Worm (Caenorhabditis elegans) whole organism, L4 larva: ENCODE measurements around the gene ZK470.6.

Experiments used
- Y105C5A.15 ChIP-seq: fragments of 200-800 bp; sonication (Bioruptor generic); IDR thresholded peaks from 2 replicates; pipeline ENCODE4 v1.3.6; 2022; ENCODE audit warnings: missing genetic modification characterization, missing compliant biosample characterization
- ZK337.2 ChIP-seq: fragments of 200-800 bp; sonication (Bioruptor generic); IDR thresholded peaks from 2 replicates; pipeline ENCODE4 v1.3.6; 2022; ENCODE audit warnings: missing genetic modification reagents, missing genetic modification characterization, missing compliant biosample characterization
- ceh-82 ChIP-seq: sonication (generic microtip); optimal IDR thresholded peaks from 2 replicates; lab custom pipeline; 2017; ENCODE audit warnings: missing biosample characterization, missing genetic modification characterization
- daf-16 ChIP-seq, 3 experiments: sonication (generic microtip); optimal IDR thresholded peaks; 2 replicates each; lab custom pipeline; 2016 to 2017; ENCODE audit warnings: missing genetic modification characterization in 3 of 3, missing genetic modification reagents in 3 of 3, mild to moderate bottlenecking in 2 of 3, missing compliant biosample characterization in 2 of 3, missing biosample characterization in 1 of 3, moderate library complexity in 1 of 3
- dmd-8 ChIP-seq: fragments of 200-800 bp; sonication (Bioruptor generic); IDR thresholded peaks from 2 replicates; pipeline ENCODE4 v1.3.6; 2022; ENCODE audit warnings: missing genetic modification characterization, missing compliant biosample characterization
- dve-1 ChIP-seq: sonication (generic microtip); optimal IDR thresholded peaks from 2 replicates; lab custom pipeline; 2017; ENCODE audit warnings: antibody characterized with exemption, mild to moderate bottlenecking, missing genetic modification characterization, missing compliant biosample characterization; ENCODE audit not compliant: insufficient read depth
- egl-27 ChIP-seq: sonication (generic microtip); optimal IDR thresholded peaks from 3 replicates; lab custom pipeline; 2017; ENCODE audit warnings: missing biosample characterization, missing genetic modification reagents, missing genetic modification characterization
- egl-43 ChIP-seq: fragments of 200-800 bp; sonication (Bioruptor generic); IDR thresholded peaks from 2 replicates; pipeline ENCODE4 v1.3.6; 2022; ENCODE audit warnings: missing genetic modification reagents, missing genetic modification characterization, missing compliant biosample characterization
- hif-1 ChIP-seq, 2 experiments: sonication (generic microtip); optimal IDR thresholded peaks; 2 replicates each; lab custom pipeline; 2016 to 2017; ENCODE audit warnings: missing compliant biosample characterization in 2 of 2, missing genetic modification characterization in 2 of 2, missing genetic modification reagents in 2 of 2, missing genotype in 2 of 2, mild to moderate bottlenecking in 1 of 2
- hlh-11 ChIP-seq: fragments of 200-800 bp; sonication (Bioruptor generic); optimal IDR thresholded peaks from 2 replicates; lab custom pipeline; 2018; ENCODE audit warnings: mild to moderate bottlenecking, missing genetic modification characterization, missing compliant biosample characterization
- hlh-30 ChIP-seq: sonication (generic microtip); optimal IDR thresholded peaks from 2 replicates; lab custom pipeline; 2017; ENCODE audit warnings: antibody characterized with exemption, mild to moderate bottlenecking, missing genetic modification characterization, missing compliant biosample characterization; ENCODE audit not compliant: insufficient read depth
- nhr-10 ChIP-seq: fragments of 150-350 bp; optimal IDR thresholded peaks from 2 replicates; lab custom pipeline; 2014; ENCODE audit warnings: missing biosample characterization, missing genetic modification characterization
- nhr-6 ChIP-seq: fragments of 150-350 bp; optimal IDR thresholded peaks from 2 replicates; lab custom pipeline; 2014; ENCODE audit warnings: missing biosample characterization, missing genetic modification characterization
- nhr-76 ChIP-seq: fragments of 150-350 bp; optimal IDR thresholded peaks from 2 replicates; lab custom pipeline; 2014; ENCODE audit warnings: missing biosample characterization, missing genetic modification characterization
- spr-1 ChIP-seq: sonication (generic microtip); optimal IDR thresholded peaks from 2 replicates; lab custom pipeline; 2016; ENCODE audit warnings: mild to moderate bottlenecking, missing genetic modification characterization, missing compliant biosample characterization
- tag-97 ChIP-seq: fragments of 200-800 bp; sonication (Bioruptor generic); IDR thresholded peaks from 2 replicates; pipeline ENCODE4 v1.3.6; 2022; ENCODE audit warnings: missing genetic modification characterization, missing compliant biosample characterization
- tra-1 ChIP-seq: fragments of 200-800 bp; sonication (Bioruptor generic); IDR thresholded peaks from 2 replicates; pipeline ENCODE4 v1.3.6; 2022; ENCODE audit warnings: missing genetic modification reagents, missing genetic modification characterization, missing compliant biosample characterization
- unc-62 ChIP-seq, 3 experiments: fragments of 150-350 bp in 1 of 3; sonication (generic microtip); optimal IDR thresholded peaks in 2 of 3; peaks in 1 of 3; 1 replicate in 1 of 3; 2 replicates in 2 of 3; lab custom pipeline; 2014 to 2017; ENCODE audit warnings: missing biosample characterization in 3 of 3, missing genetic modification characterization in 3 of 3, missing genetic modification reagents in 3 of 3, missing genotype in 1 of 3
- zfp-2 ChIP-seq: sonication (generic microtip); optimal IDR thresholded peaks from 2 replicates; lab custom pipeline; 2016; ENCODE audit warnings: mild to moderate bottlenecking, missing genetic modification characterization, missing compliant biosample characterization
- zip-11 ChIP-seq: fragments of 200-800 bp; sonication (Bioruptor generic); IDR thresholded peaks from 2 replicates; pipeline ENCODE4 v1.3.6; 2022; ENCODE audit warnings: missing genetic modification characterization, missing compliant biosample characterization

Gene ZK470.6

DNA sequence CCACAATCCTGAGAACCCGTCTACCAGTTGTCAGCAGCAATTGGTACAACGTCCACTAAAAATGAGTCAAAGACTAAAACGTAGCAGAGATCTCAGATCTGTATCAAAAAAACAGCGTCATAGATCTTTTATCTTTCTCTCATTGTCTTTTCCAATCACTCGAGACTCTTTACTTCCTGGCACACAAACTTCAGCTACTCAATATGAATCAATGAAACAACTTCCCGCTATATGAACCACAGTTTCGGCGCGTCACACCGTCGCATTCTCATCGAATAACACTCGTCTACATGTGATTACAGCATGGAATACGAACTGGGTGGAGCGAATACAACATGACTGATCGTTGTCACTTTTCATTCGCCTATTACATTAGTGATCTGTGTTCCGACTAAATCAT is 45.1 kb downstream of the ZK470.6 start (continued):
- no peak for TF ChIP-seq nhr-76 (tag; lab: Kevin White, UChicago)
- TF ChIP-seq hlh-11 (tag; lab: Kevin White, UChicago): peak; percentile 89
- no peak for TF ChIP-seq egl-43
- TF ChIP-seq egl-27 (tag; lab: Kevin White, UChicago): no peak
- 0 out of 2 replicates have a peak, but pooled peaks have one; percentile 25 for TF ChIP-seq tra-1
- peak; percentile 20 for TF ChIP-seq dve-1 (tag; lab: Kevin White, UChicago)
- TF ChIP-seq dmd-8 (GFP tag; lab: Robert Waterston, UW): no peak
- no peak for TF ChIP-seq zfp-2

DNA sequence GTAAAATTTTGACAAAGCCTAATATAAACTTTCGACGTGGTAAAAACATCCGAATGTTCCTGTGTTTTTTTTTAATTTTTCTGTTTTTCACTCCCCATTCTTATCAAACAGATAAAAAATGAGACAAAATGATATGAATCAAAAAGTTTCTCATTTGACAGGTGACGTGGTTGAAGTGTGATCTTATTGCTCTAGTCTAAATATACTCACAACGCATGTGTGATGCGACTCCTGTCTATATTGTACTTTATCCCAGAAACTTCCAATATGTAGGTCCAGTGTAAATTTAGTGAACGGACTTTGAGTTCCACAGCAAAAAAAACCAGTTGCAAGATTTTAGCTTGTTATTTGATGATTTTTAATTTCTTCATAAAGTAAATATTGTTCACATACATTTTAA is 45.9 kb downstream of the ZK470.6 start:
- no peak for TF ChIP-seq tag-97 (GFP tag; lab: Robert Waterston, UW)
- TF ChIP-seq ceh-82 (tag; lab: Kevin White, UChicago): no peak
- no peak for TF ChIP-seq Y105C5A.15
- peak in 1 of 2 experiments; percentile 3 for TF ChIP-seq hif-1 (tag; optimal IDR thresholded peaks at IDR 0.05; lab: Kevin White, UChicago)
- TF ChIP-seq spr-1 (tag; lab: Kevin White, UChicago): no peak
- TF ChIP-seq ZK337.2 (GFP tag; lab: Robert Waterston, UW): no peak
- TF ChIP-seq nhr-10 (tag; lab: Kevin White, UChicago): no peak
- peak; percentile 11 for TF ChIP-seq hlh-11 (tag; lab: Kevin White, UChicago)
- TF ChIP-seq nhr-6 (tag; lab: Kevin White, UChicago): no peak
- TF ChIP-seq hlh-30 (tag; lab: Kevin White, UChicago): peak; percentile 25
- no peak for TF ChIP-seq zip-11 (GFP tag; lab: Robert Waterston, UW)
- TF ChIP-seq, all 104 proteins: peak for 3

ce11 chrX:4128684-4129083 is 48.6 kb downstream of the ZK470.6 start:
- TF ChIP-seq daf-16 (GFP tag; optimal IDR thresholded peaks at IDR 0.05; lab: Kevin White, UChicago): no peak
- no peak for TF ChIP-seq daf-16 (tag; optimal IDR thresholded peaks at IDR 0.05; lab: Kevin White, UChicago)
- peak in 1 of 2 experiments; percentile 25 for TF ChIP-seq unc-62 (GFP tag; optimal IDR thresholded peaks at IDR 0.05 in 1 of 2; lab: Kevin White, UChicago)
- TF ChIP-seq unc-62 (tag; optimal IDR thresholded peaks at IDR 0.05; lab: Kevin White, UChicago): no peak
